Fruit fly (Drosophila melanogaster) whole organism, adult: ENCODE results near the gene fau.

Source experiments
- CG11617 ChIP-seq: fragments of 200-800 bp; sonication (Bioruptor generic); optimal IDR thresholded peaks from 2 replicates; lab custom pipeline; 2017; ENCODE audit warnings: mild to moderate bottlenecking, missing biosample characterization, missing genetic modification reagents, missing genetic modification characterization
- CG12768 ChIP-seq: fragments of 200-800 bp; sonication (Bioruptor generic); optimal IDR thresholded peaks from 2 replicates; lab custom pipeline; 2017; ENCODE audit warnings: missing biosample characterization, missing genetic modification characterization, mild to moderate bottlenecking, moderate library complexity, missing genetic modification reagents
- CG14711 ChIP-seq: fragments of 200-800 bp; sonication (Bioruptor generic); optimal IDR thresholded peaks from 2 replicates; lab custom pipeline; 2018; ENCODE audit warnings: missing biosample characterization, mild to moderate bottlenecking, missing genetic modification characterization, moderate library complexity
- CG1620 ChIP-seq: fragments of 200-800 bp; sonication (Bioruptor generic); optimal IDR thresholded peaks from 2 replicates; lab custom pipeline; 2016; ENCODE audit warnings: missing biosample characterization, missing genetic modification characterization
- CG33017 ChIP-seq: fragments of 200-800 bp; sonication (Bioruptor generic); optimal IDR thresholded peaks from 2 replicates; lab custom pipeline; 2018; ENCODE audit warnings: missing biosample characterization, mild to moderate bottlenecking, missing genetic modification characterization, moderate library complexity
- CG5204 ChIP-seq: fragments of 200-800 bp; sonication (Bioruptor generic); optimal IDR thresholded peaks from 2 replicates; lab custom pipeline; 2016; ENCODE audit warnings: missing biosample characterization, missing genetic modification characterization
- CG7045 ChIP-seq: fragments of 200-800 bp; sonication (Bioruptor generic); optimal IDR thresholded peaks from 2 replicates; lab custom pipeline; 2017; ENCODE audit warnings: missing biosample characterization, mild to moderate bottlenecking, missing genetic modification characterization
- CG7101 ChIP-seq: fragments of 200-800 bp; sonication (Bioruptor generic); optimal IDR thresholded peaks from 2 replicates; lab custom pipeline; 2018; ENCODE audit warnings: missing biosample characterization, mild to moderate bottlenecking, missing genetic modification characterization, moderate library complexity
- Clk ChIP-seq: fragments of 200-800 bp; sonication (Bioruptor generic); optimal IDR thresholded peaks from 2 replicates; lab custom pipeline; 2017; ENCODE audit warnings: missing biosample characterization, missing genetic modification characterization
- Crg-1 ChIP-seq: fragments of 200-800 bp; sonication (Bioruptor generic); optimal IDR thresholded peaks from 2 replicates; lab custom pipeline; 2016; ENCODE audit warnings: missing biosample characterization, missing genetic modification characterization
- Hr96 ChIP-seq: fragments of 200-800 bp; sonication (Bioruptor generic); optimal IDR thresholded peaks from 2 replicates; lab custom pipeline; 2016; ENCODE audit warnings: missing biosample characterization, missing genetic modification characterization
- Mnt ChIP-seq: fragments of 200-800 bp; sonication (Bioruptor generic); optimal IDR thresholded peaks from 2 replicates; lab custom pipeline; 2016; ENCODE audit warnings: missing biosample characterization, mild to moderate bottlenecking, missing genetic modification characterization
- bab1 ChIP-seq: fragments of 200-800 bp; sonication (Bioruptor generic); optimal IDR thresholded peaks from 3 replicates; lab custom pipeline; 2019; ENCODE audit warnings: missing biosample characterization, mild to moderate bottlenecking, missing genetic modification characterization, moderate library complexity
- cic ChIP-seq: fragments of 200-800 bp; sonication (Bioruptor generic); optimal IDR thresholded peaks from 2 replicates; lab custom pipeline; 2017; ENCODE audit warnings: missing biosample characterization, mild to moderate bottlenecking, missing genetic modification characterization, moderate library complexity
- cnc ChIP-seq, 2 experiments: fragments of >200 bp; optimal IDR thresholded peaks; 2 replicates each; lab custom pipeline; 2017
- kay ChIP-seq: fragments of 200-800 bp; sonication (Bioruptor generic); peaks from one replicate; lab custom pipeline; 2016; ENCODE audit warnings: missing biosample characterization, missing genetic modification characterization, borderline replicate concordance
- ovo ChIP-seq: fragments of 200-800 bp; sonication (Bioruptor generic); optimal IDR thresholded peaks from 2 replicates; lab custom pipeline; 2016; ENCODE audit warnings: missing biosample characterization, missing genetic modification characterization
- pad ChIP-seq: fragments of 200-800 bp; sonication (Bioruptor generic); optimal IDR thresholded peaks from 3 replicates; lab custom pipeline; 2017; ENCODE audit warnings: missing biosample characterization, missing genetic modification characterization, mild to moderate bottlenecking, moderate library complexity, missing genetic modification reagents
- tj ChIP-seq: fragments of 200-800 bp; sonication (Bioruptor generic); optimal IDR thresholded peaks from 3 replicates; lab custom pipeline; 2017; ENCODE audit warnings: missing biosample characterization, mild to moderate bottlenecking, missing genetic modification characterization, moderate library complexity
- toe ChIP-seq: fragments of 200-800 bp; sonication (Bioruptor generic); optimal IDR thresholded peaks from 2 replicates; lab custom pipeline; 2016; ENCODE audit warnings: missing biosample characterization, missing genetic modification characterization

Gene fau

DNA sequence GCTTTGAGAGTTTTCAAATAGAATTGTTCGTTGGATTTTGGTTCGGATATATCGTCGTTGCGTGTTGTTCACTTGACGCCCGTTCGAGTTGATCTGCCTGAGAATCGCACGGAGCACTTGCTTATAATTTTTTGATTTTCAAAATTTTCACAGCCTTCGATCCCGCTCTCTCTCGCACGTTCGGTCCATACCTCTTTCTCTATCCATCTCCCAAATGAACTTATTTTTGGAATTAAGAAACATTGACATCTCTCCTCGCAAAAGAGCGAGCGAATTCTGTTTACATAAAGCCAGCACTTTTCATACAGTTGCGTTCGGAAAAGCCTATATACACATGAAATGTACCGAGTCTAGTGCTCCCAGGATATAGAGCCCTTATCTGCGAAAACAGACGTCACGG is at the start of gene fau, which contains the start of the genes CG45076 and CG45078:
fau (minus strand) TSS at position 101 of the 400 bp plus-strand sequence.
CG45076 (minus strand) TSS at position 101 of the 400 bp plus-strand sequence.
CG45078 (minus strand) TSS at position 101 of the 400 bp plus-strand sequence.
- TF ChIP-seq ovo (GFP tag; lab: Kevin White, UChicago) (no peak), cic (GFP tag; lab: Kevin White, UChicago) (no peak), CG33017 (no peak), CG12768 (GFP tag; lab: Kevin White, UChicago) (no peak), CG14711 (no peak), CG1620 (GFP tag; lab: Kevin White, UChicago) (no peak), Mnt (GFP tag; lab: Kevin White, UChicago) (no peak), pad (no peak), cnc (optimal IDR thresholded peaks at IDR 0.05; lab: Kevin White, UChicago) (no peak), bab1 (GFP tag; lab: Kevin White, UChicago) (no peak), toe (GFP tag; lab: Kevin White, UChicago) (no peak), kay (GFP tag; lab: Kevin White, UChicago) (no peak), CG11617 (no peak), Crg-1 (GFP tag; lab: Kevin White, UChicago) (no peak)

DNA sequence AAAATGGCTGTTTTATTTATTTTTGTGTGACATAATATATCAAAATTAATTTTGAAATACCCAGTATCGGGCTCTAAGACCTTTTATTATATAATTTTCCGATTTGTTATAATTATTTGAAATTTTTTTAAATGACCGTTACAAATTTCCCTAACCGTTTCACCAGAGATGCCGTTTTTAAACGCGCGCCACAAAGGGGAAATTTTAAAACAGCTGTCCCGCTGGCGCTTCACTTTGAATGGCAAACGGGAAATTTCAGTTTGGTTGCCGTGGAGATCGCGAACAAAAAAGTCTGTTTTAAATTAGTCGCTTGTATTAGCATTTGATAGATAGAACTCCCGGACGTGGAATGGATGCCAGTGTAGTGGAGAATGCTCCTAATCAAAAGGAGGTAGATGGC is 37.9 kb upstream of the fau start, which contains the start of the genes CG14693 and TTLL15:
CG14693 (minus strand) TSS at position 16 of the 400 bp plus-strand sequence.
TTLL15 (plus strand) TSS at position 257 of the 400 bp plus-strand sequence.
- peak; percentile 82 for TF ChIP-seq kay (GFP tag; lab: Kevin White, UChicago)
- TF ChIP-seq CG7045 (GFP tag; lab: Kevin White, UChicago) = no peak

DNA sequence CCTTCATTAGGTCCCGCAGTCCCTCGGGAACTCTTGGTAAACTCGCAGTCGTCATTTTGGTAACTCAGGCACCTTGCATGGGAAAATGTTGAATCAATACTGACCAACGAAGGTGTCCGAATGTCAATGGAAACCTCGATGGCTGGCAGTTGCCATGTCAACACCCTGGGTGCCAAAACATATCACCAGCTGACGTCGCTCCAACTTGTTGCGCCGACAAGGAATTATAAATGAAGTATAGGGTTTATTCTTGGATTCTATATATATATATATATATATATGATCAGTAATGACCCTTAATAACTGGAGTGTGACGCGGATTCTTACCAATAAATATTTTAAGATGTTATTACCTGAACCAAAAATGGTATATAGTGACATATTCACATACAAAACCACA is 26.7 kb upstream of the fau start, which contains the start of gene CG14692:
CG14692 (minus strand) TSS at position 101 of the 400 bp plus-strand sequence.
- TF ChIP-seq CG1620 (GFP tag; lab: Kevin White, UChicago) (no peak), bab1 (GFP tag; lab: Kevin White, UChicago) (no peak), ovo (GFP tag; lab: Kevin White, UChicago) (no peak), Hr96 (GFP tag; lab: Kevin White, UChicago) (no peak), CG7101 (no peak), tj (no peak), Clk (GFP tag; lab: Kevin White, UChicago) (no peak), CG5204 (GFP tag; lab: Kevin White, UChicago) (no peak), toe (GFP tag; lab: Kevin White, UChicago) (no peak), cnc (optimal IDR thresholded peaks at IDR 0.05; lab: Kevin White, UChicago) (no peak), CG14711 (no peak), CG7045 (GFP tag; lab: Kevin White, UChicago) (no peak)

DNA sequence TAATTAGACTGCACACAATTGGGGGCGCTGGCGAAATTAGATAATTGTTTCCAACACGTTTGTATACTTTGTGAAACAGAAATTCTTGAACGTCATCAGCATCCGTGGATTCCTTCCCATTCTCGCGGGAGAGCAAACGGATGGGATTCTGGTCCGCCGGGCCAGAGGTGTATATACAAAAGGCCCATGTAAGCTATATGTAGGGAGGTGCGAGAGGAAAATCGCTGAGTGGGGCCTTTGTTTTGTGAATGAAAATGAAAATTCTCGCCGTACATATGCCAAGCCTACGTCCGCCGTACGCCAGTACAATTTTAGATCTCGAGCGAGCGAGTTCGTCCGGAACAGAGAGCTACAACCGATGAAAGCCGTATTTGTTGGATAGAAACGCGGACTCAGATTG is 15.4 kb upstream of the fau start, which contains the start of gene CG14687:
CG14687 (plus strand) TSS at position 301 of the 400 bp plus-strand sequence.
- no peak for TF ChIP-seq Hr96 (GFP tag; lab: Kevin White, UChicago)
- TF ChIP-seq tj = no peak
- TF ChIP-seq Crg-1 (GFP tag; lab: Kevin White, UChicago) = no peak
- TF ChIP-seq cnc (optimal IDR thresholded peaks at IDR 0.05; lab: Kevin White, UChicago) = no peak
- TF ChIP-seq CG1620 (GFP tag; lab: Kevin White, UChicago) = no peak
- no peak for TF ChIP-seq CG7101
- no peak for TF ChIP-seq CG14711
- TF ChIP-seq CG5204 (GFP tag; lab: Kevin White, UChicago) = no peak
- no peak for TF ChIP-seq ovo (GFP tag; lab: Kevin White, UChicago)
- TF ChIP-seq CG11617 = no peak

- peak; percentile 58 for TF ChIP-seq pad
- TF ChIP-seq bab1 (GFP tag; lab: Kevin White, UChicago) = peak; percentile 47
- TF ChIP-seq Crg-1 (GFP tag; lab: Kevin White, UChicago) = peak; percentile 59
- TF ChIP-seq cic (GFP tag; lab: Kevin White, UChicago) = no peak
- TF ChIP-seq CG1620 (GFP tag; lab: Kevin White, UChicago) = peak; percentile 76
- TF ChIP-seq Mnt (GFP tag; lab: Kevin White, UChicago) = peak; percentile 75
- no peak for TF ChIP-seq CG33017
- peak; percentile 33 for TF ChIP-seq CG7101
- peak; percentile 73 for TF ChIP-seq toe (GFP tag; lab: Kevin White, UChicago)
- TF ChIP-seq CG12768 (GFP tag; lab: Kevin White, UChicago) = peak; percentile 2
- peak; percentile 38 for TF ChIP-seq CG14711
- TF ChIP-seq Hr96 (GFP tag; lab: Kevin White, UChicago) = peak; percentile 69
- peak; percentile 45 for TF ChIP-seq CG11617
- TF ChIP-seq kay (GFP tag; lab: Kevin White, UChicago) = peak; percentile 39
- peak; percentile 47 for TF ChIP-seq CG7045 (GFP tag; lab: Kevin White, UChicago)
- peak; percentile 5 for TF ChIP-seq Clk (GFP tag; lab: Kevin White, UChicago)
- TF ChIP-seq tj = no peak
- TF ChIP-seq ovo (GFP tag; lab: Kevin White, UChicago) = no peak
- peak; percentile 66 for TF ChIP-seq CG5204 (GFP tag; lab: Kevin White, UChicago)
Observed at dm6 chr3R:10788186-10788585, 11.0 kb upstream of the fau start, which contains the start of the genes Art1 and Mcm5. TSS of gene Art1 (minus strand) at chr3R:10788226. TSS of gene Mcm5 (plus strand) at chr3R:10788524.

- TF ChIP-seq cic (GFP tag; lab: Kevin White, UChicago) (no peak), pad (peak; percentile 60), Hr96 (GFP tag; lab: Kevin White, UChicago) (no peak), Crg-1 (GFP tag; lab: Kevin White, UChicago) (peak; percentile 56), CG11617 (peak; percentile 71), CG33017 (peak; percentile 13), CG7045 (GFP tag; lab: Kevin White, UChicago) (peak; percentile 71), tj (peak; percentile 71), CG12768 (GFP tag; lab: Kevin White, UChicago) (peak; percentile 62), cnc (optimal IDR thresholded peaks at IDR 0.05; lab: Kevin White, UChicago) (no peak), toe (GFP tag; lab: Kevin White, UChicago) (peak; percentile 85), Mnt (GFP tag; lab: Kevin White, UChicago) (peak; percentile 69), kay (GFP tag; lab: Kevin White, UChicago) (peak; percentile 75), CG14711 (peak; percentile 71), CG1620 (GFP tag; lab: Kevin White, UChicago) (peak; percentile 73), ovo (GFP tag; lab: Kevin White, UChicago) (peak; percentile 59), CG5204 (GFP tag; lab: Kevin White, UChicago) (peak; percentile 57), bab1 (GFP tag; lab: Kevin White, UChicago) (peak; percentile 77), CG7101 (peak; percentile 73), Clk (GFP tag; lab: Kevin White, UChicago) (peak; percentile 28)
Observed at dm6 chr3R:10784058-10784499, 6.9 kb upstream of the fau start, which contains the start of the genes mRpL37 and Rbp1. TSS of gene mRpL37 (minus strand) at chr3R:10784092. TSS of gene Rbp1 (plus strand) at chr3R:10784383.
